Worm (Caenorhabditis elegans) whole organism, L2 larva: ENCODE data around the gene wdr-37.

Source experiments
- F13H6.1 ChIP-seq: sonication (generic microtip); optimal IDR thresholded peaks from 2 replicates; lab custom pipeline; 2016; ENCODE audit warnings: missing genetic modification characterization, missing compliant biosample characterization
- ZK546.5 ChIP-seq: sonication (generic microtip); optimal IDR thresholded peaks from 2 replicates; lab custom pipeline; 2017; ENCODE audit warnings: missing biosample characterization, missing genetic modification characterization
- ceh-82 ChIP-seq: fragments of 150-350 bp; optimal IDR thresholded peaks from 2 replicates; lab custom pipeline; 2014; ENCODE audit warnings: missing biosample characterization, missing genetic modification characterization
- crh-2 ChIP-seq: sonication (generic microtip); optimal IDR thresholded peaks from 2 replicates; lab custom pipeline; 2017; ENCODE audit warnings: missing biosample characterization, missing genetic modification characterization
- egl-27 ChIP-seq: sonication (generic microtip); optimal IDR thresholded peaks from 3 replicates; lab custom pipeline; 2017; ENCODE audit warnings: missing biosample characterization, missing genetic modification reagents, missing genetic modification characterization
- lin-13 ChIP-seq: fragments of 150-350 bp; optimal IDR thresholded peaks from 2 replicates; lab custom pipeline; 2014; ENCODE audit warnings: missing biosample characterization, missing genetic modification reagents, missing genetic modification characterization
- mbf-1 ChIP-seq: sonication (generic microtip); optimal IDR thresholded peaks from 2 replicates; lab custom pipeline; 2017; ENCODE audit warnings: missing biosample characterization, missing genetic modification characterization
- nhr-10 ChIP-seq: sonication (generic microtip); optimal IDR thresholded peaks from 2 replicates; lab custom pipeline; 2017; ENCODE audit warnings: missing biosample characterization, missing genetic modification characterization
- nhr-11 ChIP-seq: fragments of 150-350 bp; optimal IDR thresholded peaks from 2 replicates; lab custom pipeline; 2014; ENCODE audit warnings: missing biosample characterization, missing genetic modification characterization
- nhr-237 ChIP-seq: fragments of 150-350 bp; optimal IDR thresholded peaks from 2 replicates; lab custom pipeline; 2014; ENCODE audit warnings: missing biosample characterization, missing genetic modification characterization
- skn-1 ChIP-seq: sonication (generic microtip); optimal IDR thresholded peaks from 2 replicates; lab custom pipeline; 2017; ENCODE audit warnings: missing biosample characterization, missing genetic modification characterization
- sma-9 ChIP-seq, 2 experiments: fragments of 150-350 bp in 1 of 2; sonication (generic microtip) in 1 of 2; optimal IDR thresholded peaks; 2 replicates each; lab custom pipeline; 2014 to 2016; ENCODE audit warnings: missing genetic modification characterization in 2 of 2, mild to moderate bottlenecking in 1 of 2, missing biosample characterization in 1 of 2, missing compliant biosample characterization in 1 of 2, missing genetic modification reagents in 1 of 2, moderate library complexity in 1 of 2
- ztf-11 ChIP-seq: sonication (generic microtip); optimal IDR thresholded peaks from 2 replicates; lab custom pipeline; 2017; ENCODE audit warnings: missing biosample characterization, missing genetic modification characterization
- ztf-4 ChIP-seq: fragments of 150-350 bp; optimal IDR thresholded peaks from 2 replicates; lab custom pipeline; 2014; ENCODE audit warnings: missing biosample characterization, missing genetic modification characterization

DNA sequence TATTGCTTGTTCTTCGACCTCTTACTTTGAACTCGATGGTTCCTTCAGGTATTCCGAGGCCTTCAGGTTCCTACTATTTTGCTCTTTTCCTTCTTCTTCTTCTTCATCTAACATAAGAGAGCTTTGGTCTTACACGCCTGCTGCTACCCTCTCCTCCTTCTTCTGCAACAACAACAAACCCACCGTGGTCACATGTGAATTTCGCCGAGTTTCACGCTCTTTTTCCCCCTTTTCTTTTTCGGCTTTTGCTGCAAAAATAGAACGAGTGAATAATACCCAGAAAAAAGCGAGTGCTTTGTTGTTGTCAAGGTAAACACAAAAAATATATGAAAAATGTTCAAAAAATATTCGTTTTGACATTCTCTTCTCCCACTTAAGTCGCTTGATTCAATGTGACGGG is 23.6 kb upstream of the wdr-37 start:
- TF ChIP-seq ceh-82 (tag; lab: Kevin White, UChicago) (no peak), nhr-237 (tag; lab: Kevin White, UChicago) (no peak), crh-2 (tag; lab: Kevin White, UChicago) (no peak), ZK546.5 (tag; lab: Kevin White, UChicago) (no peak), sma-9 (GFP tag; optimal IDR thresholded peaks at IDR 0.05; lab: Kevin White, UChicago) (no peak), sma-9 (tag; optimal IDR thresholded peaks at IDR 0.05; lab: Kevin White, UChicago) (no peak), mbf-1 (tag; lab: Kevin White, UChicago) (no peak), F13H6.1 (tag; lab: Kevin White, UChicago) (no peak), nhr-10 (tag; lab: Kevin White, UChicago) (no peak), lin-13 (no peak), skn-1 (tag; lab: Kevin White, UChicago) (no peak), nhr-11 (tag; lab: Kevin White, UChicago) (no peak), ztf-11 (tag; lab: Kevin White, UChicago) (no peak), ztf-4 (tag; lab: Kevin White, UChicago) (no peak), egl-27 (tag; lab: Kevin White, UChicago) (no peak)
